Fruit fly (Drosophila melanogaster): ENCODE data around the gene wrm2.

dm6 chr3L:7326676-7327075, 8.3 kb downstream of the wrm2 start:
- TF ChIP-seq h (optimal IDR thresholded peaks at IDR 0.05) (no peak), ttk (optimal IDR thresholded peaks at IDR 0.05) (no peak), Sin3A (optimal IDR thresholded peaks at IDR 0.05) (no peak)

Data from Kc167 (cell line).